Fruit fly (Drosophila melanogaster) whole organism, embryonic: ENCODE results near the gene amn.

Source experiments
- Abd-B ChIP-seq: fragments of 200-800 bp; sonication (Bioruptor generic); optimal IDR thresholded peaks from 2 replicates; lab custom pipeline; 2018; ENCODE audit warnings: missing biosample characterization, mild to moderate bottlenecking, missing genetic modification characterization, moderate library complexity
- Ada2b ChIP-seq: fragments of 200-800 bp; sonication (Bioruptor generic); IDR thresholded peaks from 2 replicates; pipeline ENCODE4 v1.3.6; 2022; ENCODE audit warnings: missing biosample characterization, missing genetic modification characterization
- Asciz ChIP-seq: fragments of 200-800 bp; sonication (Bioruptor generic); optimal IDR thresholded peaks from 2 replicates; lab custom pipeline; 2017; ENCODE audit warnings: missing biosample characterization, mild to moderate bottlenecking, missing genetic modification characterization, missing genetic modification reagents
- CG10274 ChIP-seq: fragments of 200-800 bp; sonication (Bioruptor generic); optimal IDR thresholded peaks from 3 replicates; lab custom pipeline; 2017; ENCODE audit warnings: missing biosample characterization, mild to moderate bottlenecking, missing genetic modification characterization
- CG10431 ChIP-seq: fragments of 200-800 bp; sonication (Bioruptor generic); optimal IDR thresholded peaks from 3 replicates; lab custom pipeline; 2018; ENCODE audit warnings: missing biosample characterization, mild to moderate bottlenecking, missing genetic modification characterization
- CG10565 ChIP-seq: fragments of 200-800 bp; sonication (Bioruptor generic); optimal IDR thresholded peaks from 3 replicates; lab custom pipeline; 2016; ENCODE audit warnings: missing biosample characterization, mild to moderate bottlenecking, missing genetic modification characterization
- CG10959 ChIP-seq: fragments of 200-800 bp; sonication (Bioruptor generic); IDR thresholded peaks from 2 replicates; pipeline ENCODE4 v1.3.6; 2022; ENCODE audit warnings: missing biosample characterization, missing genetic modification characterization
- CG11560 ChIP-seq: fragments of 200-800 bp; sonication (Bioruptor generic); IDR thresholded peaks from 3 replicates; pipeline ENCODE4 v1.3.6; 2022; ENCODE audit warnings: missing biosample characterization, missing genetic modification characterization
- CG12071 ChIP-seq: fragments of 200-800 bp; sonication (Bioruptor generic); optimal IDR thresholded peaks from 3 replicates; lab custom pipeline; 2018; ENCODE audit warnings: missing biosample characterization, mild to moderate bottlenecking, missing genetic modification characterization
- CG13287 ChIP-seq: fragments of 200-800 bp; sonication (Bioruptor generic); IDR thresholded peaks from 2 replicates; pipeline ENCODE4 v1.3.6; 2022; ENCODE audit warnings: missing biosample characterization, missing genetic modification characterization; ENCODE audit not compliant: partially characterized antibody
- CG14050 ChIP-seq: fragments of 200-800 bp; sonication (Bioruptor generic); IDR thresholded peaks from 3 replicates; pipeline ENCODE4 v1.3.6; 2022; ENCODE audit warnings: missing biosample characterization, missing genetic modification characterization
- CG14441 ChIP-seq: fragments of 200-800 bp; sonication (Bioruptor generic); IDR thresholded peaks from 2 replicates; pipeline ENCODE4 v1.3.6; 2022; ENCODE audit warnings: missing biosample characterization, missing genetic modification characterization
- CG14860 ChIP-seq: fragments of 200-800 bp; sonication (Bioruptor generic); IDR thresholded peaks from 3 replicates; pipeline ENCODE4 v1.3.6; 2022; ENCODE audit warnings: missing biosample characterization, missing genetic modification characterization; ENCODE audit not compliant: partially characterized antibody
- CG1529 ChIP-seq: fragments of 200-800 bp; sonication (Bioruptor generic); optimal IDR thresholded peaks from 3 replicates; lab custom pipeline; 2018; ENCODE audit warnings: missing biosample characterization, missing genetic modification characterization
- CG15479 ChIP-seq: fragments of 200-800 bp; sonication (Bioruptor generic); optimal IDR thresholded peaks from 3 replicates; lab custom pipeline; 2019; ENCODE audit warnings: missing biosample characterization, mild to moderate bottlenecking, missing genetic modification characterization, moderate library complexity
- CG18011 ChIP-seq: fragments of 200-800 bp; sonication (Bioruptor generic); optimal IDR thresholded peaks from 2 replicates; lab custom pipeline; 2017; ENCODE audit warnings: missing biosample characterization, missing genetic modification characterization, mild to moderate bottlenecking, moderate library complexity, missing genotype
- CG30431 ChIP-seq: fragments of 200-800 bp; sonication (Bioruptor generic); optimal IDR thresholded peaks from 2 replicates; lab custom pipeline; 2017; ENCODE audit warnings: missing biosample characterization, missing genetic modification characterization
- CG3163 ChIP-seq: fragments of 200-800 bp; sonication (Bioruptor generic); optimal IDR thresholded peaks from 3 replicates; lab custom pipeline; 2016; ENCODE audit warnings: missing biosample characterization, missing genetic modification characterization
- CG34422 ChIP-seq: fragments of 200-800 bp; sonication (Bioruptor generic); IDR thresholded peaks from 3 replicates; pipeline ENCODE4 v1.3.6; 2022; ENCODE audit warnings: missing biosample characterization, missing genetic modification characterization
- CG3838 ChIP-seq: fragments of 200-800 bp; sonication (Bioruptor generic); optimal IDR thresholded peaks from 3 replicates; lab custom pipeline; 2016; ENCODE audit warnings: missing biosample characterization, missing genetic modification characterization
- CG3995 ChIP-seq: fragments of 200-800 bp; sonication (Bioruptor generic); optimal IDR thresholded peaks from 3 replicates; lab custom pipeline; 2016; ENCODE audit warnings: missing biosample characterization, missing genetic modification characterization
- CG6654 ChIP-seq: fragments of 200-800 bp; sonication (Bioruptor generic); optimal IDR thresholded peaks from 2 replicates; lab custom pipeline; 2017; ENCODE audit warnings: missing biosample characterization, mild to moderate bottlenecking, missing genetic modification characterization
- CG9609 ChIP-seq: fragments of 200-800 bp; sonication (Bioruptor generic); optimal IDR thresholded peaks from 3 replicates; lab custom pipeline; 2016; ENCODE audit warnings: missing biosample characterization, missing genetic modification characterization
- CTCF ChIP-seq: fragments of 200-800 bp; sonication (Bioruptor generic); optimal IDR thresholded peaks from 2 replicates; lab custom pipeline; 2017; ENCODE audit warnings: missing biosample characterization, mild to moderate bottlenecking, missing genetic modification characterization, moderate library complexity
- CkIIα-i1 ChIP-seq: fragments of 200-800 bp; sonication (Bioruptor generic); IDR thresholded peaks from 2 replicates; pipeline ENCODE4 v1.3.6; 2022; ENCODE audit warnings: missing biosample characterization, missing genetic modification characterization
- Elba2 ChIP-seq: fragments of 200-800 bp; sonication (Bioruptor generic); optimal IDR thresholded peaks from 3 replicates; lab custom pipeline; 2016; ENCODE audit warnings: missing biosample characterization, missing genetic modification characterization
- Hr51 ChIP-seq, 2 experiments: fragments of 200-800 bp; sonication (Bioruptor generic); optimal IDR thresholded peaks; 2 replicates in 1 of 2; 3 replicates in 1 of 2; lab custom pipeline; 2016 to 2018; ENCODE audit warnings: missing biosample characterization in 2 of 2, missing genetic modification characterization in 2 of 2, mild to moderate bottlenecking in 1 of 2, moderate library complexity in 1 of 2
- NFAT ChIP-seq: fragments of 200-800 bp; sonication (Bioruptor generic); IDR thresholded peaks from 2 replicates; pipeline ENCODE4 v1.3.6; 2022; ENCODE audit warnings: missing biosample characterization, missing genetic modification characterization
- Sin3A ChIP-seq: fragments of >200 bp; optimal IDR thresholded peaks from 2 replicates; lab custom pipeline; 2018
- Sox102F ChIP-seq: fragments of 200-800 bp; sonication (Bioruptor generic); optimal IDR thresholded peaks from 2 replicates; lab custom pipeline; 2018; ENCODE audit warnings: missing biosample characterization, mild to moderate bottlenecking, missing genetic modification characterization, moderate library complexity
- Spps ChIP-seq: fragments of 200-800 bp; sonication (Bioruptor generic); optimal IDR thresholded peaks from 2 replicates; lab custom pipeline; 2018; ENCODE audit warnings: missing biosample characterization, mild to moderate bottlenecking, missing genetic modification characterization
- Sry-β ChIP-seq: fragments of 200-800 bp; sonication (Bioruptor generic); optimal IDR thresholded peaks from 2 replicates; lab custom pipeline; 2018; ENCODE audit warnings: missing biosample characterization, mild to moderate bottlenecking, missing genetic modification characterization, moderate library complexity
- Tbp ChIP-seq: fragments of >200 bp; optimal IDR thresholded peaks from 2 replicates; lab custom pipeline; 2018; ENCODE audit warnings: missing biosample characterization, missing genetic modification characterization
- ato ChIP-seq: fragments of 200-800 bp; sonication (Bioruptor generic); IDR thresholded peaks from 2 replicates; pipeline ENCODE4 v1.3.6; 2022; ENCODE audit warnings: missing biosample characterization, missing genetic modification characterization; ENCODE audit not compliant: partially characterized antibody
- dmrt99B ChIP-seq: fragments of 200-800 bp; sonication (Bioruptor generic); optimal IDR thresholded peaks from 2 replicates; lab custom pipeline; 2018; ENCODE audit warnings: missing biosample characterization, mild to moderate bottlenecking, missing genetic modification characterization, moderate library complexity
- eve ChIP-seq, 2 experiments: fragments of >200 bp; optimal IDR thresholded peaks; 2 replicates each; lab custom pipeline; 2017; ENCODE audit warnings: missing biosample characterization in 2 of 2, missing genetic modification characterization in 2 of 2
- fd3F ChIP-seq: fragments of 200-800 bp; sonication (Bioruptor generic); optimal IDR thresholded peaks from 2 replicates; lab custom pipeline; 2018; ENCODE audit warnings: missing biosample characterization, mild to moderate bottlenecking, missing genetic modification characterization, moderate library complexity
- gfzf ChIP-seq: fragments of 200-800 bp; sonication (Bioruptor generic); optimal IDR thresholded peaks from 2 replicates; lab custom pipeline; 2016; ENCODE audit warnings: missing biosample characterization, mild to moderate bottlenecking, missing genetic modification characterization, moderate library complexity
- h ChIP-seq: fragments of >200 bp; optimal IDR thresholded peaks from 2 replicates; lab custom pipeline; 2017
- ken ChIP-seq: fragments of 200-800 bp; sonication (Bioruptor generic); IDR thresholded peaks from 3 replicates; pipeline ENCODE4 v1.3.6; 2022; ENCODE audit warnings: missing biosample characterization, missing genetic modification characterization
- maf-S ChIP-seq: fragments of 200-800 bp; sonication (Bioruptor generic); optimal IDR thresholded peaks from 2 replicates; lab custom pipeline; 2016; ENCODE audit warnings: missing biosample characterization, missing genetic modification characterization
- mld ChIP-seq: fragments of 200-800 bp; sonication (Bioruptor generic); IDR thresholded peaks from 3 replicates; pipeline ENCODE4 v1.3.6; 2022; ENCODE audit warnings: missing biosample characterization, missing genetic modification characterization; ENCODE audit not compliant: partially characterized antibody
- nerfin-1 ChIP-seq: fragments of 200-800 bp; sonication (Bioruptor generic); optimal IDR thresholded peaks from 3 replicates; lab custom pipeline; 2019; ENCODE audit warnings: missing biosample characterization, mild to moderate bottlenecking, missing genetic modification characterization, moderate library complexity
- pan ChIP-seq, 4 experiments: fragments of >200 bp in 3 of 4; fragments of 200-800 bp in 1 of 4; sonication (Bioruptor generic) in 1 of 4; optimal IDR thresholded peaks in 3 of 4; IDR thresholded peaks in 1 of 4; 2 replicates each; pipeline versions ENCODE4 v1.3.6 to Lab custom; 2017 to 2022; ENCODE audit warnings: missing biosample characterization in 2 of 4, missing genetic modification characterization in 2 of 4, mixed read lengths in 1 of 4
- pfk ChIP-seq: fragments of 200-800 bp; sonication (Bioruptor generic); optimal IDR thresholded peaks from 2 replicates; lab custom pipeline; 2018; ENCODE audit warnings: missing biosample characterization, mild to moderate bottlenecking, missing genetic modification characterization, moderate library complexity
- phol ChIP-seq: fragments of 200-800 bp; sonication (Bioruptor generic); optimal IDR thresholded peaks from 3 replicates; lab custom pipeline; 2018; ENCODE audit warnings: missing biosample characterization, mild to moderate bottlenecking, missing genetic modification characterization, moderate library complexity
- ranshi ChIP-seq: fragments of 200-800 bp; sonication (Bioruptor generic); IDR thresholded peaks from 2 replicates; pipeline ENCODE4 v1.3.6; 2022; ENCODE audit warnings: missing biosample characterization, missing genetic modification characterization
- rib ChIP-seq: fragments of 200-800 bp; sonication (Bioruptor generic); IDR thresholded peaks from 2 replicates; pipeline ENCODE4 v1.3.6; 2022; ENCODE audit warnings: missing biosample characterization, missing genetic modification characterization
- sna ChIP-seq: fragments of 200-800 bp; sonication (Bioruptor generic); IDR thresholded peaks from 2 replicates; pipeline ENCODE4 v1.3.6; 2022; ENCODE audit warnings: missing biosample characterization, missing genetic modification characterization; ENCODE audit not compliant: partially characterized antibody
- yki ChIP-seq: fragments of >200 bp; optimal IDR thresholded peaks from 3 replicates; lab custom pipeline; 2018

amn gene

dm6 chrX:19889128-19889756, 618 bp downstream of the amn start (continued):
- TF ChIP-seq CG1529 (GFP tag; lab: Kevin White, UChicago) (peak; percentile 60), CG12071 (GFP tag; lab: Kevin White, UChicago) (peak; percentile 80), CG9609 (GFP tag; lab: Kevin White, UChicago) (peak; percentile 91), eve (GFP tag; optimal IDR thresholded peaks at IDR 0.05; lab: Kevin White, UChicago) (peak in 1 of 2 experiments; percentile 86), Ada2b (GFP tag; lab: Robert Waterston, UW) (peak; percentile 73), CG15479 (peak; percentile 42), Abd-B (peak; percentile 74), CG13287 (no peak), ken (GFP tag; lab: Robert Waterston, UW) (peak; percentile 77), Hr51 (GFP tag; optimal IDR thresholded peaks at IDR 0.05; lab: Kevin White, UChicago) (peak; percentile 75 to 87), CG14441 (peak; percentile 82), Spps (tag; lab: Kevin White, UChicago) (peak; percentile 47), CG10959 (GFP tag; lab: Robert Waterston, UW) (peak; percentile 86), maf-S (GFP tag; lab: Kevin White, UChicago) (peak; percentile 87), ranshi (GFP tag; lab: Robert Waterston, UW) (peak; percentile 83), mld (GFP tag; lab: Robert Waterston, UW) (no peak), ato (GFP tag; lab: Robert Waterston, UW) (no peak), CG34422 (GFP tag; lab: Robert Waterston, UW) (peak; percentile 89), CG6654 (GFP tag; lab: Kevin White, UChicago) (peak; percentile 42), Sry-β (GFP tag; lab: Kevin White, UChicago) (no peak), CkIIα-i1 (GFP tag; lab: Robert Waterston, UW) (no peak), pfk (GFP tag; lab: Kevin White, UChicago) (no peak), fd3F (GFP tag; lab: Kevin White, UChicago) (peak; percentile 73), CTCF (GFP tag; lab: Kevin White, UChicago) (no peak), CG18011 (GFP tag; lab: Kevin White, UChicago) (peak; percentile 42), Elba2 (GFP tag; lab: Kevin White, UChicago) (peak; percentile 77), h (lab: Kevin White, UChicago) (no peak), CG14860 (GFP tag; lab: Robert Waterston, UW) (no peak), phol (tag; lab: Kevin White, UChicago) (peak; percentile 79), CG3163 (peak; percentile 72), CG10431 (GFP tag; lab: Kevin White, UChicago) (no peak), CG14050 (peak; percentile 68), CG3838 (peak; percentile 43), Sin3A (lab: Kevin White, UChicago) (no peak), Sox102F (GFP tag; lab: Kevin White, UChicago) (peak; percentile 81), CG10274 (GFP tag; lab: Kevin White, UChicago) (peak; percentile 49), dmrt99B (tag; lab: Kevin White, UChicago) (peak; percentile 87), yki (lab: Kevin White, UChicago) (no peak), sna (GFP tag; lab: Robert Waterston, UW) (no peak), CG10565 (GFP tag; lab: Kevin White, UChicago) (no peak), Asciz (GFP tag; lab: Kevin White, UChicago) (peak; percentile 37), Tbp (GFP tag; lab: Kevin White, UChicago) (no peak), nerfin-1 (tag; lab: Kevin White, UChicago) (peak; percentile 61), CG3995 (peak; percentile 11), gfzf (GFP tag; lab: Kevin White, UChicago) (no peak), NFAT (GFP tag; lab: Robert Waterston, UW) (peak; percentile 78), rib (GFP tag; lab: Robert Waterston, UW) (peak; percentile 79), pan (optimal IDR thresholded peaks at IDR 0.05; lab: Kevin White, UChicago) (no peak), pan (GFP tag; optimal IDR thresholded peaks at IDR 0.05 in 1 of 2, IDR thresholded peaks at IDR 0.05 in 1 of 2) (peak in 1 of 2 experiments; percentile 84), CG30431 (GFP tag; lab: Kevin White, UChicago) (peak; percentile 85), CG11560 (tag; lab: Robert Waterston, UW) (peak; percentile 62; the same call in 2 of the 3 replicates)
